Fruit fly (Drosophila melanogaster): ENCODE measurements around the gene CG1090.

CG1090 gene

DNA sequence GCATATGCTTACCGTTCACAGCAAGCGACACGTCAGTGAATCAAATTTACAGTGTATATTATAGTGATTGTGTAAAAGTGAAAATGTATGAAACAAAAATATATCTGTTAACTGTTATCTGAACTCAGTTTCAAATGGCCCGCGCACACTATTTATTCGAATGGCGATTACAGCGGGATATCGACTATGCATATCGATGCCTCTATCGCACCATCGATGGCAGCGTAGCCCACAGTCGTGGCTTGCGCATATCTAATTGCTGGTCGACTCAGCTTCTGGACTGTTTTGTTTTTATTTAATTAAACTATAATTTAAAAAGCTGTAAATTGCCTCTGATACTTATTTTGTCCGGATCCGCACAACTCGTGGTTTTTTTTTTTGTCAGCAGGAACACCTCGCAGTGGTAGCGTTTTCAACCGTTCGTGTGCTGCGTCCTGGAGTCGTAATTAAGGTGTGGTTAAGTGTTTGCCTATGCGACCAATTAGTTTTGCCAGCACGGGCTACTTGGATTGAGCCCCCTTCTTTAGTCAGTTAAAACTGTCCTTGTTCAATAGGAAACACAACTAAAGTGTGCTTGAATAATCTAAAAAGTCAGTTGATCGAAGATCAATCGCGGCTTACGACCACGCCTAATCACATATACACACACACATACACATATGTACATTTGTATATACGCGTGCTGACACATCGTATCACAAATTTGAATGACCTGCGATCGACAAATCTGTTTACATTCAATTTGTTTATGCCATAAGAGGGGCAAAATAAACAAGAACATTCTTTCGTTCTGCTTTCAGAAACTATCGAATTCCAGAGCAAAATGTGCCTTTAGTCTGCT is 21.6 kb downstream of the CG1090 start, which contains the start of gene Cont (continued):
- TF ChIP-seq Mad (GFP tag; optimal IDR thresholded peaks at IDR 0.05) = peak; percentile 6
- TF ChIP-seq mam (GFP tag; optimal IDR thresholded peaks at IDR 0.05) = peak; percentile 36
- peak; percentile 82 for TF ChIP-seq pzg (GFP tag; optimal IDR thresholded peaks at IDR 0.05)
- no peak for TF ChIP-seq chif (GFP tag; optimal IDR thresholded peaks at IDR 0.05)
- peak; percentile 60; the same call in 1 of the 3 replicates for TF ChIP-seq Dbx (GFP tag; IDR thresholded peaks at IDR 0.05)
- TF ChIP-seq CG7963 (GFP tag; IDR thresholded peaks at IDR 0.05; ENCODE audit: partially characterized antibody) = peak; percentile 94
- TF ChIP-seq CG4617 (GFP tag; optimal IDR thresholded peaks at IDR 0.05; ENCODE audit: borderline replicate concordance) = peak; percentile 48
- TF ChIP-seq Gug (GFP tag; IDR thresholded peaks at IDR 0.05) = peak; percentile 14; the same call in 1 of the 4 replicates
- no peak for TF ChIP-seq crc (GFP tag; optimal IDR thresholded peaks at IDR 0.05)

DNA sequence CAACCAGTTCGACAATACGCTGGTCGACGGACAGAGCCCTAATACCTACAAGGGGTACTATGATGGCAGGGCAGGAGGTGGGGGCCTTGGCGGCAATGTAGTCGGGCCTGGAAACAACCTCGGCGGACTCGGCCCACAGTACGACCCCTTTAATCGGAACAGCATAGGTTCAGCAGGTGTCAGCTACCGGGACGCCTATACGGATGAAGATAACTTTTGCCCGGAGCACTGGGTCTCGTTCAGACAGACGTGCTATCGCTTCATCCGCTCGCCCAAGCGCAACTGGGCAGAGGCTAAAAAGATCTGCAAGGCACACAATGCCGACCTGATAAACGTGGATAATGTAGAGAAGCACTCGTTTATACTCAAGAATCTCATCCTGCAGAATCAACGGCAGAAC is 22.5 kb downstream of the CG1090 start:
- TF ChIP-seq Med (GFP tag) = peak; percentile 39
- no peak for TF ChIP-seq emc (GFP tag; optimal IDR thresholded peaks at IDR 0.05)
- no peak for TF ChIP-seq CG17361 (GFP tag; IDR thresholded peaks at IDR 0.05)
- no peak for TF ChIP-seq klu (GFP tag; IDR thresholded peaks at IDR 0.05)
- TF ChIP-seq CG15011 (GFP tag; optimal IDR thresholded peaks at IDR 0.05) = no peak
- TF ChIP-seq schlank (tag; optimal IDR thresholded peaks at IDR 0.05) = no peak
- no peak for TF ChIP-seq Fer2 (tag; optimal IDR thresholded peaks at IDR 0.05)
- no peak for TF ChIP-seq chinmo (GFP tag; IDR thresholded peaks at IDR 0.05; ENCODE audit: partially characterized antibody)
- TF ChIP-seq CG1024 (GFP tag; IDR thresholded peaks at IDR 0.05) = 0 out of 2 replicates have a peak, but pooled peaks have one; percentile 9
- no peak for TF ChIP-seq Opbp (GFP tag; IDR thresholded peaks at IDR 0.05; ENCODE audit: partially characterized antibody)
- TF ChIP-seq D (optimal IDR thresholded peaks at IDR 0.05) = no peak
- TF ChIP-seq D (GFP tag; optimal IDR thresholded peaks at IDR 0.05) = no peak
- TF ChIP-seq CG10431 (GFP tag; optimal IDR thresholded peaks at IDR 0.05) = no peak

DNA sequence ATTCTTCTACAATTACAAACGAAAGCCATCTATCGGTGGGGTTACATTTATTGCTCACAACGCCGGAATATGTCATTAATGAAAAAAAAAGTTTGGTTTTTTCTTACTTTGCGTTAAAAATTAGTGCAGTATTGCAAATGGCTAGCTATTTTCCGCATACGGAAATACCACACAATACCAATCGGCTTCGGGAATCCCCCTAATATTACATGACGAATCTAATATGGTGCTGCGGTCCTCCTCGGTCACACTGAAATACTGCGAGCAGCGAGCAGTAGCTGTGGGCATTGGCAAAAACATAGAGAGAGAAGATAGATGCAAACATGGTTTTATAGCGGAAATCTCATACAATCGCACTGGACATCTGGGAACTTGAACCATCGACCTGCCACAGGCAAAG is 27.8 kb downstream of the CG1090 start, which contains the start of gene tub:
tub (plus strand) TSS at position 253 of the 400 bp plus-strand sequence.
- TF ChIP-seq CG15073 (GFP tag; optimal IDR thresholded peaks at IDR 0.05) (no peak), trh (GFP tag; optimal IDR thresholded peaks at IDR 0.05) (no peak), slbo (GFP tag; IDR thresholded peaks at IDR 0.05) (peak; percentile 66), CG16815 (GFP tag; optimal IDR thresholded peaks at IDR 0.05) (no peak), CG2129 (GFP tag; IDR thresholded peaks at IDR 0.05; ENCODE audit: partially characterized antibody) (no peak), Hand (GFP tag; optimal IDR thresholded peaks at IDR 0.05) (no peak), sens-2 (GFP tag; IDR thresholded peaks at IDR 0.05) (no peak), CG18262 (tag; optimal IDR thresholded peaks at IDR 0.05) (peak; percentile 44), CG2116 (GFP tag; optimal IDR thresholded peaks at IDR 0.05) (peak; percentile 36), Fer3 (tag; optimal IDR thresholded peaks at IDR 0.05) (no peak), wek (GFP tag; optimal IDR thresholded peaks at IDR 0.05) (peak; percentile 98), Dad (GFP tag; optimal IDR thresholded peaks at IDR 0.05) (peak; percentile 28), al (GFP tag; IDR thresholded peaks at IDR 0.05) (no peak), CG6654 (GFP tag; optimal IDR thresholded peaks at IDR 0.05) (no peak), scrt (GFP tag; optimal IDR thresholded peaks at IDR 0.05) (no peak), wor (GFP tag; IDR thresholded peaks at IDR 0.05) (no peak), MBD-R2 (GFP tag; IDR thresholded peaks at IDR 0.05) (peak; percentile 94), abd-A (tag; optimal IDR thresholded peaks at IDR 0.05) (no peak), CG12236 (GFP tag; optimal IDR thresholded peaks at IDR 0.05) (no peak), CG12744 (GFP tag; optimal IDR thresholded peaks at IDR 0.05) (no peak), Usf (GFP tag; optimal IDR thresholded peaks at IDR 0.05) (no peak), CG17612 (GFP tag; IDR thresholded peaks at IDR 0.05) (no peak), E2f2 (GFP tag; IDR thresholded peaks at IDR 0.05) (peak; percentile 43; the same call in 1 of the 2 replicates), ssp (GFP tag; IDR thresholded peaks at IDR 0.05) (peak; percentile 72), tup (GFP tag; optimal IDR thresholded peaks at IDR 0.05) (no peak), CG18476 (GFP tag; optimal IDR thresholded peaks at IDR 0.05) (no peak), Mad (GFP tag; optimal IDR thresholded peaks at IDR 0.05) (peak; percentile 40)

Data from whole organism, embryonic.